Worm (Caenorhabditis elegans): ENCODE data around the gene fbxa-79.

fbxa-79 gene

DNA sequence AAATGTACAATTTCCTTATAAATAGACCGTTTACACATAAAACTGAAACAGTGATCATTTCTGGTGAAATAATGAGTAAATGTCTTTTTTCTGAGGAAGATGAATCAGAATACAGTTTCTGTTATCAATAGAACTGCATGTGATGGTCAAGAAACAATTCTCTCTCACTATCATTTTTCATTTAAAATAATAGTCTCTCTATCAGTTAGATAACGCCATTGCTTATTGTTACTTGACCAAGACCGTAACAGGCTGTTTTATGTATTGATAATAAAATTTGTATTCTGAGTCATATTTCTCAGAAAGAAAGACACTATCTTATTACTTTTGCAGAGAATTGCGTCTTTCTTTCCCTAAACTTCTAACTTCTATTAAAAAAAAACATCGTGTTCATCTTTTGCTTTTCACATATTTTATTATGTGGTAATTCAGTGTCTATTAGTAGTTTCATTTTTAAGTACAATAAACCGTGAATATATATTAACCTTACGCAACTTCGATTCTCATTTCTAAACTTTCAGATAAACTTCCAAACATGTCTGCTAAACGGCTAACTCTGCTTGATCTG, 12.9 kb downstream of the fbxa-79 start, which contains the start of gene fbxa-35:
Gene fbxa-35 (plus strand): TSS at position 518 of the 568 bp plus-strand sequence.
- no peak for TF ChIP-seq ceh-36 (tag; optimal IDR thresholded peaks at IDR 0.05)
- TF ChIP-seq hmg-4 (GFP tag; optimal IDR thresholded peaks at IDR 0.05), result no peak
- TF ChIP-seq sea-1 (GFP tag; conservative IDR thresholded peaks at IDR 0.05), result no peak
- no peak for TF ChIP-seq hnd-1 (tag; optimal IDR thresholded peaks at IDR 0.05)
- no peak for TF ChIP-seq hmbx-1 (tag; optimal IDR thresholded peaks at IDR 0.05)
- TF ChIP-seq tbx-11 (GFP tag; IDR thresholded peaks at IDR 0.05), result no peak
- no peak for TF ChIP-seq pes-1 (GFP tag; IDR thresholded peaks at IDR 0.05)
- TF ChIP-seq ets-7 (tag; optimal IDR thresholded peaks at IDR 0.05), result no peak
- TF ChIP-seq F13C5.2 (tag; optimal IDR thresholded peaks at IDR 0.05), result no peak
- no peak for TF ChIP-seq ceh-13 (GFP tag; optimal IDR thresholded peaks at IDR 0.05)
- TF ChIP-seq ama-1 (optimal IDR thresholded peaks at IDR 0.05), result no peak
- TF ChIP-seq B0310.2 (tag; optimal IDR thresholded peaks at IDR 0.05), result no peak
- no peak for TF ChIP-seq aly-1 (tag; optimal IDR thresholded peaks at IDR 0.05)

DNA sequence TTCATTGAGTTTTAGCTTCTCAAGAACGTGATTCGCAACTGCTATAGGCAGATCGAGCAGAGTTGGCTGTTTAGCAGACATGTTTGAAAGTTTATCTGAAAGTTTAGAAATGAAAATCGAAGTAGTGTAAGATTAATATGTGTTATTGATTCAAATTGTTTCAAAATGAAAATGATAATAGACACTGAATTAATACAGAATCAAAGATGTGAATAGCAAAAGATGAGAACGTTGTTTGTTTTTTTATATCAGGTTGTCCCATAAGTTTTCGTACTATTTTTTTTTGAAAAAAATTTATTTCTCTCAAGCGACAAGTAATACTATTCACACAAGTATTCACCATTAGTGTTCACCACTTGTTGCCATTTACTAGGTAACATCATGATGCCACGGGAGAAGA, 15.0 kb downstream of the fbxa-79 start, which contains the start of gene fbxa-36:
Gene fbxa-36 (minus strand): TSS at position 101 of the 400 bp plus-strand sequence.
- no peak for TF ChIP-seq ceh-13 (GFP tag; optimal IDR thresholded peaks at IDR 0.05)
- no peak for TF ChIP-seq ama-1 (optimal IDR thresholded peaks at IDR 0.05)
- TF ChIP-seq ceh-36 (tag; optimal IDR thresholded peaks at IDR 0.05), result no peak
- no peak for TF ChIP-seq pes-1 (GFP tag; IDR thresholded peaks at IDR 0.05)
- no peak for TF ChIP-seq ets-7 (tag; optimal IDR thresholded peaks at IDR 0.05)
- TF ChIP-seq sea-1 (GFP tag; conservative IDR thresholded peaks at IDR 0.05), result no peak
- no peak for TF ChIP-seq aly-1 (tag; optimal IDR thresholded peaks at IDR 0.05)
- TF ChIP-seq hmg-4 (GFP tag; optimal IDR thresholded peaks at IDR 0.05), result no peak

- no peak for TF ChIP-seq B0310.2 (tag; optimal IDR thresholded peaks at IDR 0.05)
- TF ChIP-seq F13C5.2 (tag; optimal IDR thresholded peaks at IDR 0.05), result no peak
- TF ChIP-seq scrt-1 (GFP tag; IDR thresholded peaks at IDR 0.05), result no peak
- TF ChIP-seq pes-1 (GFP tag; IDR thresholded peaks at IDR 0.05), result no peak
- TF ChIP-seq aly-1 (tag; optimal IDR thresholded peaks at IDR 0.05), result no peak
- TF ChIP-seq hmbx-1 (tag; optimal IDR thresholded peaks at IDR 0.05), result no peak
- no peak for TF ChIP-seq ama-1 (optimal IDR thresholded peaks at IDR 0.05)
- no peak for TF ChIP-seq ceh-36 (tag; optimal IDR thresholded peaks at IDR 0.05)
- no peak for TF ChIP-seq tbx-11 (GFP tag; IDR thresholded peaks at IDR 0.05)
- TF ChIP-seq hmg-4 (GFP tag; optimal IDR thresholded peaks at IDR 0.05), result no peak
- TF ChIP-seq sea-1 (GFP tag; conservative IDR thresholded peaks at IDR 0.05), result no peak
- no peak for TF ChIP-seq tra-4 (tag; optimal IDR thresholded peaks at IDR 0.05)
- TF ChIP-seq tbx-37 (GFP tag; conservative IDR thresholded peaks at IDR 0.05), result no peak
- TF ChIP-seq hnd-1 (tag; optimal IDR thresholded peaks at IDR 0.05), result no peak
- no peak for TF ChIP-seq ceh-13 (GFP tag; optimal IDR thresholded peaks at IDR 0.05)
- TF ChIP-seq flt-1 (GFP tag; IDR thresholded peaks at IDR 0.05), result no peak
- no peak for TF ChIP-seq ets-7 (tag; optimal IDR thresholded peaks at IDR 0.05)
These were observed 19.0 kb downstream of the fbxa-79 start for ce11 chrIII:1289139-1289538.

DNA sequence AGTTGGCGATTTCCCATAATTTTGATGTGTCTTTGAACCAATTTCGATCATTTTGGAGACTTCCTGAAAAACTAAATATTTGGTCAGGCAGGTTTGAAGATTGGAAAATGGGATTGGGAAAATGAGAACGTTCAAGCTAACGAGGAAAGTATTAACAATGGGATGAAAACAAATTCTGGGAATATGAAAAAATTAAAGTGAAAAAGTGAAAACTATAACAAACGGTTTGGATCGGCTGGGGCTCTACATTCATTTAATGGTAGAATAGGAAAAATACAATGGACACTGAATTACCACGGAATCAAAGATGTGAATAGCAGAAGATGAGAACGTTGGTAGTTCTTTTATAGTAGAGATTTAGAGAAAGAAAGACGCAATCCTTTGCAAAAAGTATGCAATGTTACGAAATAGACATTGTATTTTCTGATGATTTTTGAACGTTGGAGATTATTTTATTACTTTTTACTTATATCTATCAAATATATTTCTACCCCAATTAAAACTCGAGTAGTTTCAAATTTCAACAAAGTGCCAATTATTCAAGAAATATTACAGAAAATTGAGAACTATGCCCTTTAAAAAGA, 19.5 kb downstream of the fbxa-79 start, which contains the start of gene fbxa-50:
Gene fbxa-50 (minus strand): TSS at position 51 of the 584 bp plus-strand sequence.
- no peak for TF ChIP-seq ceh-13 (GFP tag; optimal IDR thresholded peaks at IDR 0.05)
- TF ChIP-seq ama-1 (optimal IDR thresholded peaks at IDR 0.05), result no peak
- TF ChIP-seq scrt-1 (GFP tag; IDR thresholded peaks at IDR 0.05), result no peak
- TF ChIP-seq hmg-4 (GFP tag; optimal IDR thresholded peaks at IDR 0.05), result no peak
- no peak for TF ChIP-seq tbx-11 (GFP tag; IDR thresholded peaks at IDR 0.05)

- no peak for TF ChIP-seq aly-1 (tag; optimal IDR thresholded peaks at IDR 0.05)
- no peak for TF ChIP-seq ceh-36 (tag; optimal IDR thresholded peaks at IDR 0.05)
- no peak for TF ChIP-seq F13C5.2 (tag; optimal IDR thresholded peaks at IDR 0.05)
- TF ChIP-seq tbx-37 (GFP tag; conservative IDR thresholded peaks at IDR 0.05), result no peak
- no peak for TF ChIP-seq tbx-11 (GFP tag; IDR thresholded peaks at IDR 0.05)
- TF ChIP-seq pes-1 (GFP tag; IDR thresholded peaks at IDR 0.05), result no peak
- no peak for TF ChIP-seq ets-7 (tag; optimal IDR thresholded peaks at IDR 0.05)
- no peak for TF ChIP-seq B0310.2 (tag; optimal IDR thresholded peaks at IDR 0.05)
- TF ChIP-seq hnd-1 (tag; optimal IDR thresholded peaks at IDR 0.05), result no peak
- no peak for TF ChIP-seq ama-1 (optimal IDR thresholded peaks at IDR 0.05)
- TF ChIP-seq sea-1 (GFP tag; conservative IDR thresholded peaks at IDR 0.05), result no peak
- no peak for TF ChIP-seq ceh-13 (GFP tag; optimal IDR thresholded peaks at IDR 0.05)
- no peak for TF ChIP-seq flt-1 (GFP tag; IDR thresholded peaks at IDR 0.05)
- no peak for TF ChIP-seq hmg-4 (GFP tag; optimal IDR thresholded peaks at IDR 0.05)
- no peak for TF ChIP-seq hmbx-1 (tag; optimal IDR thresholded peaks at IDR 0.05)
- no peak for TF ChIP-seq tra-4 (tag; optimal IDR thresholded peaks at IDR 0.05)
- no peak for TF ChIP-seq scrt-1 (GFP tag; IDR thresholded peaks at IDR 0.05)
These were observed 23.5 kb downstream of the fbxa-79 start, which contains the start of gene fbxa-37 for ce11 chrIII:1284584-1285046. TSS of gene fbxa-37 (plus strand) at chrIII:1284996.

- no peak for TF ChIP-seq ceh-36 (tag; optimal IDR thresholded peaks at IDR 0.05)
- TF ChIP-seq tbx-11 (GFP tag; IDR thresholded peaks at IDR 0.05), result no peak
- no peak for TF ChIP-seq aly-1 (tag; optimal IDR thresholded peaks at IDR 0.05)
- TF ChIP-seq sea-1 (GFP tag; conservative IDR thresholded peaks at IDR 0.05), result no peak
- no peak for TF ChIP-seq scrt-1 (GFP tag; IDR thresholded peaks at IDR 0.05)
- TF ChIP-seq hnd-1 (tag; optimal IDR thresholded peaks at IDR 0.05), result no peak
- no peak for TF ChIP-seq tbx-37 (GFP tag; conservative IDR thresholded peaks at IDR 0.05)
- TF ChIP-seq ceh-13 (GFP tag; optimal IDR thresholded peaks at IDR 0.05), result no peak
- no peak for TF ChIP-seq hmg-4 (GFP tag; optimal IDR thresholded peaks at IDR 0.05)
- no peak for TF ChIP-seq ama-1 (optimal IDR thresholded peaks at IDR 0.05)
- no peak for TF ChIP-seq pes-1 (GFP tag; IDR thresholded peaks at IDR 0.05)
- no peak for TF ChIP-seq tra-4 (tag; optimal IDR thresholded peaks at IDR 0.05)
- no peak for TF ChIP-seq B0310.2 (tag; optimal IDR thresholded peaks at IDR 0.05)
- TF ChIP-seq hmbx-1 (tag; optimal IDR thresholded peaks at IDR 0.05), result no peak
- TF ChIP-seq flt-1 (GFP tag; IDR thresholded peaks at IDR 0.05), result no peak
- no peak for TF ChIP-seq F13C5.2 (tag; optimal IDR thresholded peaks at IDR 0.05)
- no peak for TF ChIP-seq ets-7 (tag; optimal IDR thresholded peaks at IDR 0.05)
These were observed 28.9 kb downstream of the fbxa-79 start for ce11 chrIII:1279197-1279596.

ce11 chrIII:1275513-1275912, 32.6 kb downstream of the fbxa-79 start, which contains the start of gene fbxa-30:
TSS of gene fbxa-30 (minus strand) at chrIII:1275613.
- TF ChIP-seq scrt-1 (GFP tag; IDR thresholded peaks at IDR 0.05) (no peak), B0310.2 (tag; optimal IDR thresholded peaks at IDR 0.05) (no peak), ceh-13 (GFP tag; optimal IDR thresholded peaks at IDR 0.05) (no peak), pes-1 (GFP tag; IDR thresholded peaks at IDR 0.05) (no peak), hmg-4 (GFP tag; optimal IDR thresholded peaks at IDR 0.05) (no peak), ets-7 (tag; optimal IDR thresholded peaks at IDR 0.05) (no peak), flt-1 (GFP tag; IDR thresholded peaks at IDR 0.05) (no peak), hmbx-1 (tag; optimal IDR thresholded peaks at IDR 0.05) (no peak), tbx-11 (GFP tag; IDR thresholded peaks at IDR 0.05) (no peak), tra-4 (tag; optimal IDR thresholded peaks at IDR 0.05) (no peak), hnd-1 (tag; optimal IDR thresholded peaks at IDR 0.05) (no peak), tbx-37 (GFP tag; conservative IDR thresholded peaks at IDR 0.05) (no peak), ama-1 (optimal IDR thresholded peaks at IDR 0.05) (no peak), ceh-36 (tag; optimal IDR thresholded peaks at IDR 0.05) (no peak), aly-1 (tag; optimal IDR thresholded peaks at IDR 0.05) (no peak), F13C5.2 (tag; optimal IDR thresholded peaks at IDR 0.05) (no peak), sea-1 (GFP tag; conservative IDR thresholded peaks at IDR 0.05) (no peak)
